Fruit fly (Drosophila melanogaster): Measurements from ENCODE around the gene Cyp4d2.

The Cyp4d2 gene

DNA sequence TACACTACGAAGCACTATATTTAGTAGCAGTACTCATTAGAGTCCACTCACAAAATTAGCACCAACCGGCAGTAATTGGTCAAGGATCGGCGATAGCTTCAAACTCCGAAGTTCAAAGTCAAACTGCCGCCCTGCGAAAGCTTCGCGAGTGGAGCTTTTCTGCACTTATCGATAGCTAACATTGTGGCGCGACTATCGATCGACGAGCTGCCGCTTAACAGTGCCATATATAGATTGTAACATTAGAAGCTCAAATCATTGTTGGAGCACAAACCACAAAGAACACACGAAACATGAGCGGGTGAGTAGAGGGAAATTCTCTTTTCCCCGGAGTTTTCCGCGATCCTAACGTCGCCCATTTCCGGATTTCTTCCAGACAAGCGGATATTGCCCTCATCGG is 30.7 kb upstream of the Cyp4d2 start, which contains the start of gene Pgd (continued):
- TF ChIP-seq chinmo (GFP tag; IDR thresholded peaks at IDR 0.05; ENCODE audit: partially characterized antibody) (peak; percentile 70; the same call in 1 of the 4 replicates), bbx (GFP tag; IDR thresholded peaks at IDR 0.05; ENCODE audit: partially characterized antibody) (peak; percentile 73), CG18262 (tag; optimal IDR thresholded peaks at IDR 0.05) (no peak), ken (GFP tag; IDR thresholded peaks at IDR 0.05) (no peak)

DNA sequence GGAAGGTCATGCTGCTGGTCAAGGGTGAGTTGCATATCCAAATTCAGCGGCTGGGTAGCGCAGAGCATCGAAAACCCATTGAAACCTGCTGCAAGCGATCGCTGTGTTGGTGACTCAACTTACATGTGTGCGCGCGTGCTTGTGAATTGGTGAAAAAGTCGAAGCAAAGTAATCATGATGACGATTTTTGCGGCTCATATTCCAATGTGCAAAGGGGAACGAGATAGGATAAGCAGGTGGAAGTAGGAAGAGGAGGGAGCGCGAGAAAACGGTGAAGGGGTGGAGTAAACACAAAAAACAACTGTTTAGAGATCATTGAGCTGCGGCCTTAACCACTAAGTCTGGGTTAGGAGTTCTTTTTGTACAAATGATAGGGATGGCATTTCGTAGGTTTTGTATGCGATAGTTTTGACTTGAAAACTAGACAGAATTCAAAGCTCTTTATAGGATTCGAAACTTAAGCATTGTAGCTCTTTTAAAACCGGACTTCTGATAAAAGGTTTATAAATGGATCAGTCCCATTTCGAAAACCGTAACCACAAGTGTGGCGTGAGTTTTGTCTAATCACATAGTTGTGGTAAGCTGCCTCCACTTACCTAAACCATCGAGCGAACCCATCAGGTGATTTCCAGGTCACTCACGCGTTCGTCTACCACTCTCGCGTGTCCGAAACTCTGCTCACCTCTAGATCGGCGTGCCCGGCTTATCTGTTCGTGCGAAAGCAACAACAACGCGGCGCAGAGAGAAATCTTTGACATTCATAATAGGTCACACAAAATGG is 29.9 kb upstream of the Cyp4d2 start:
- TF ChIP-seq NFAT (GFP tag; IDR thresholded peaks at IDR 0.05) (peak; percentile 36; the same call in 1 of the 2 replicates), jing (GFP tag; optimal IDR thresholded peaks at IDR 0.05) (peak; percentile 0), p53 (GFP tag; optimal IDR thresholded peaks at IDR 0.05) (no peak), en (GFP tag; optimal IDR thresholded peaks at IDR 0.05) (no peak), nerfin-1 (tag; optimal IDR thresholded peaks at IDR 0.05) (peak; percentile 23), mld (GFP tag; IDR thresholded peaks at IDR 0.05; ENCODE audit: partially characterized antibody) (no peak; the same call in 2 of the 3 replicates), unpg (GFP tag; optimal IDR thresholded peaks at IDR 0.05) (peak; percentile 22), Bgb (GFP tag; IDR thresholded peaks at IDR 0.05; ENCODE audit: partially characterized antibody) (peak; percentile 65), row (GFP tag; IDR thresholded peaks at IDR 0.05) (peak; percentile 87), CG4854 (GFP tag; optimal IDR thresholded peaks at IDR 0.05) (no peak), E2f1 (GFP tag; IDR thresholded peaks at IDR 0.05) (0 out of 2 replicates have a peak, but pooled peaks have one; percentile 11), ftz-f1 (GFP tag; optimal IDR thresholded peaks at IDR 0.05) (no peak), usp (GFP tag; optimal IDR thresholded peaks at IDR 0.05) (no peak), Hsf (GFP tag; optimal IDR thresholded peaks at IDR 0.05) (no peak), CG15269 (tag; optimal IDR thresholded peaks at IDR 0.05) (peak; percentile 58), Gug (GFP tag; IDR thresholded peaks at IDR 0.05) (peak; percentile 30; the same call in 1 of the 4 replicates), CG10979 (tag; optimal IDR thresholded peaks at IDR 0.05) (peak; percentile 15), lilli (GFP tag; optimal IDR thresholded peaks at IDR 0.05) (peak; percentile 37), hbn (GFP tag; IDR thresholded peaks at IDR 0.05; ENCODE audit: partially characterized antibody) (peak; percentile 60), CG11398 (GFP tag; optimal IDR thresholded peaks at IDR 0.05) (no peak), Hr51 (GFP tag; optimal IDR thresholded peaks at IDR 0.05) (peak in 1 of 2 experiments; percentile 28), CG12744 (GFP tag; optimal IDR thresholded peaks at IDR 0.05) (no peak), CG18476 (GFP tag; optimal IDR thresholded peaks at IDR 0.05) (peak; percentile 33), D (optimal IDR thresholded peaks at IDR 0.05) (peak; percentile 13), D (GFP tag; optimal IDR thresholded peaks at IDR 0.05) (no peak), mirr (GFP tag; optimal IDR thresholded peaks at IDR 0.05) (peak; percentile 23), gce (GFP tag; IDR thresholded peaks at IDR 0.05) (no peak), Lpt (GFP tag; optimal IDR thresholded peaks at IDR 0.05) (no peak), CG14441 (GFP tag; IDR thresholded peaks at IDR 0.05) (peak; percentile 16; the same call in 1 of the 2 replicates), Hmx (GFP tag; optimal IDR thresholded peaks at IDR 0.05) (no peak), D19B (GFP tag; optimal IDR thresholded peaks at IDR 0.05) (peak; percentile 42), Six4 (GFP tag; optimal IDR thresholded peaks at IDR 0.05) (no peak), trem (tag; optimal IDR thresholded peaks at IDR 0.05) (no peak), CG17385 (GFP tag; optimal IDR thresholded peaks at IDR 0.05) (peak; percentile 41), pho (GFP tag; optimal IDR thresholded peaks at IDR 0.05) (peak; percentile 35), Xbp1 (GFP tag; optimal IDR thresholded peaks at IDR 0.05) (peak; percentile 26), CG4328 (GFP tag; optimal IDR thresholded peaks at IDR 0.05) (peak; percentile 46), fu2 (GFP tag; optimal IDR thresholded peaks at IDR 0.05) (peak; percentile 30), H15 (GFP tag; IDR thresholded peaks at IDR 0.05) (0 out of 3 replicates have a peak, but pooled peaks have one; percentile 12), CG30431 (GFP tag; optimal IDR thresholded peaks at IDR 0.05) (peak; percentile 16), Hand (GFP tag; optimal IDR thresholded peaks at IDR 0.05) (peak; percentile 1), CG17568 (GFP tag; optimal IDR thresholded peaks at IDR 0.05) (no peak), Meics (GFP tag; optimal IDR thresholded peaks at IDR 0.05) (peak; percentile 60)

Data from whole organism, embryonic.